Worm (Caenorhabditis elegans): ENCODE data around the gene hyls-1.

- TF ChIP-seq ets-4 (GFP tag; optimal IDR thresholded peaks at IDR 0.05) (no peak), unc-62 (GFP tag; optimal IDR thresholded peaks at IDR 0.05) (no peak), sea-2 (GFP tag; IDR thresholded peaks at IDR 0.05) (no peak), nfya-2 (GFP tag; IDR thresholded peaks at IDR 0.05) (no peak), athp-1 (tag; optimal IDR thresholded peaks at IDR 0.05) (no peak), pha-4 (tag; optimal IDR thresholded peaks at IDR 0.05) (no peak), ceh-91 (GFP tag; IDR thresholded peaks at IDR 0.05) (no peak), ekl-4 (GFP tag; IDR thresholded peaks at IDR 0.05) (no peak), hrde-1 (tag; optimal IDR thresholded peaks at IDR 0.05; ENCODE audit: borderline replicate concordance) (no peak), F10E7.11 (tag; optimal IDR thresholded peaks at IDR 0.05) (no peak), ceh-79 (tag; optimal IDR thresholded peaks at IDR 0.05) (no peak), dpl-1 (GFP tag; optimal IDR thresholded peaks at IDR 0.05) (no peak), attf-3 (GFP tag; conservative IDR thresholded peaks at IDR 0.05) (no peak)
These were observed 5.7 kb upstream of the hyls-1 start for ce11 chrV:7231524-7231923.

All from whole organism, young adult.